Fruit fly (Drosophila melanogaster): ENCODE measurements around the gene if.

if gene

dm6 chrX:16772882-16773827, 10.1 kb downstream of the if start (continued):
- no peak for TF ChIP-seq Hmr (GFP tag; optimal IDR thresholded peaks at IDR 0.05)
- TF ChIP-seq CG11456 (GFP tag; IDR thresholded peaks at IDR 0.05) = 0 out of 3 replicates have a peak, but pooled peaks have one; percentile 40
- TF ChIP-seq CG9817 (tag; optimal IDR thresholded peaks at IDR 0.05) = no peak
- TF ChIP-seq klu (GFP tag; IDR thresholded peaks at IDR 0.05) = no peak
- TF ChIP-seq CG7271 (tag; optimal IDR thresholded peaks at IDR 0.05) = no peak
- no peak for TF ChIP-seq CG4707 (GFP tag; optimal IDR thresholded peaks at IDR 0.05)
- no peak for TF ChIP-seq CG12769 (tag; optimal IDR thresholded peaks at IDR 0.05)
- TF ChIP-seq CG13287 (GFP tag; IDR thresholded peaks at IDR 0.05; ENCODE audit: partially characterized antibody) = no peak
- peak; percentile 46; the same call in 1 of the 3 replicates for TF ChIP-seq ase (GFP tag; IDR thresholded peaks at IDR 0.05)
- peak; percentile 72 for TF ChIP-seq ttk (GFP tag; IDR thresholded peaks at IDR 0.05)
- TF ChIP-seq CG12219 (GFP tag; optimal IDR thresholded peaks at IDR 0.05) = no peak
- TF ChIP-seq sc (optimal IDR thresholded peaks at IDR 0.05) = no peak
- TF ChIP-seq sc (GFP tag; optimal IDR thresholded peaks at IDR 0.05) = no peak
- TF ChIP-seq Bteb2 (GFP tag; optimal IDR thresholded peaks at IDR 0.05) = no peak
- TF ChIP-seq CG6791 (GFP tag; IDR thresholded peaks at IDR 0.05; ENCODE audit: partially characterized antibody) = no peak
- TF ChIP-seq chm (GFP tag; IDR thresholded peaks at IDR 0.05) = peak; percentile 81; the same call in 1 of the 2 replicates
- no peak for TF ChIP-seq cas (GFP tag; IDR thresholded peaks at IDR 0.05)
- TF ChIP-seq al (GFP tag; IDR thresholded peaks at IDR 0.05) = no peak
- TF ChIP-seq CG4282 (GFP tag; optimal IDR thresholded peaks at IDR 0.05) = no peak
- TF ChIP-seq CG11504 (tag; optimal IDR thresholded peaks at IDR 0.05) = peak; percentile 71
- TF ChIP-seq unc-4 (GFP tag; IDR thresholded peaks at IDR 0.05; ENCODE audit: partially characterized antibody) = no peak
- TF ChIP-seq Awh (GFP tag; IDR thresholded peaks at IDR 0.05) = peak; percentile 83
- TF ChIP-seq pum (GFP tag; optimal IDR thresholded peaks at IDR 0.05) = peak; percentile 65
- no peak for TF ChIP-seq Fer2 (tag; optimal IDR thresholded peaks at IDR 0.05)
- TF ChIP-seq CG15011 (GFP tag; optimal IDR thresholded peaks at IDR 0.05) = no peak
- TF ChIP-seq crol (GFP tag; IDR thresholded peaks at IDR 0.05) = peak; percentile 27; the same call in 1 of the 2 replicates
- no peak for TF ChIP-seq CG15479 (GFP tag; optimal IDR thresholded peaks at IDR 0.05)
- TF ChIP-seq CG9727 (GFP tag; optimal IDR thresholded peaks at IDR 0.05) = peak; percentile 71
- peak; percentile 50; the same call in 1 of the 2 replicates for TF ChIP-seq CG4360 (GFP tag; IDR thresholded peaks at IDR 0.05)
- TF ChIP-seq CG7556 (GFP tag; optimal IDR thresholded peaks at IDR 0.05) = peak; percentile 17
- peak; percentile 51 for TF ChIP-seq CG13424 (tag; optimal IDR thresholded peaks at IDR 0.05)
- no peak for TF ChIP-seq gsb (GFP tag; IDR thresholded peaks at IDR 0.05)
- no peak for TF ChIP-seq ham (GFP tag; IDR thresholded peaks at IDR 0.05)
- no peak for TF ChIP-seq Scr (GFP tag; IDR thresholded peaks at IDR 0.05; ENCODE audit: partially characterized antibody)
- TF ChIP-seq row (GFP tag; IDR thresholded peaks at IDR 0.05) = peak; percentile 63
- TF ChIP-seq jigr1 (GFP tag; IDR thresholded peaks at IDR 0.05) = 0 out of 3 replicates have a peak, but pooled peaks have one; percentile 21
- peak; percentile 39 for TF ChIP-seq CG7786 (GFP tag; optimal IDR thresholded peaks at IDR 0.05)
- peak; percentile 61 for TF ChIP-seq dmrt99B (tag; optimal IDR thresholded peaks at IDR 0.05)
- no peak for TF ChIP-seq CG6683 (GFP tag; optimal IDR thresholded peaks at IDR 0.05)
- no peak for TF ChIP-seq CG2129 (GFP tag; IDR thresholded peaks at IDR 0.05; ENCODE audit: partially characterized antibody)
- TF ChIP-seq CG12391 (tag; optimal IDR thresholded peaks at IDR 0.05) = peak; percentile 34
- TF ChIP-seq Sry-δ (GFP tag; optimal IDR thresholded peaks at IDR 0.05) = peak; percentile 22
- no peak for TF ChIP-seq sd (tag; optimal IDR thresholded peaks at IDR 0.05)
- no peak for TF ChIP-seq Hey (tag; optimal IDR thresholded peaks at IDR 0.05)
- TF ChIP-seq bbx (GFP tag; IDR thresholded peaks at IDR 0.05; ENCODE audit: partially characterized antibody) = no peak
- TF ChIP-seq CG14710 (tag; optimal IDR thresholded peaks at IDR 0.05) = peak; percentile 64
- TF ChIP-seq fru (optimal IDR thresholded peaks at IDR 0.05) = no peak
- peak; percentile 44 for TF ChIP-seq dmrt11E (tag; optimal IDR thresholded peaks at IDR 0.05)
